Fruit fly (Drosophila melanogaster): Measurements from ENCODE around the gene pll.

DNA sequence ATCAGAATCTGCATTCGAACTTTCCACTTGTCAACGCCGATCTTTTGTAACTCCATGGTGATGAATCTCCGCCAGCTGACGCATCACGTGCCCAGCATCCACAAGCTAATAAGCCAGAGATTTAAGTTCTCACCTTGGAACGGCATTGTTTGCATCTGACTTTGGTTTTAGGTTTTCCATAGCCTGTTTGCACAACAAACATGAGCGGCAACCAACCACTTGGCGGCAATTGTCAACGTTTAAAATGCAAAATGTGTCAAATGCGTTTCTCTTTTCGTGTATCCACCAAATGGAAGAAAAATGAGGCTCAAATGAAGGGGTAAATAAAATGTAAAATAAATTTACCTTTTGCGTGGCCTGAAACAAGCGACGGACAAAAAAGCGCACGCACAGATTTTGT lies 50.7 kb downstream of the pll start:
- TF ChIP-seq lola (GFP tag; optimal IDR thresholded peaks at IDR 0.05) (no peak), ey (GFP tag; optimal IDR thresholded peaks at IDR 0.05) (no peak)
